Fruit fly (Drosophila melanogaster) whole organism, wandering third instar larva: Measurements from ENCODE around the gene CG31221.

Experiments used
- Abd-B ChIP-seq: fragments of >200 bp; optimal IDR thresholded peaks from 2 replicates; lab custom pipeline; 2017; ENCODE audit warnings: missing biosample characterization, missing genetic modification characterization
- CG32264 ChIP-seq: fragments of 200-800 bp; sonication (Bioruptor generic); optimal IDR thresholded peaks from 2 replicates; lab custom pipeline; 2016; ENCODE audit warnings: missing biosample characterization, missing genetic modification characterization
- CG9705 ChIP-seq: fragments of 200-800 bp; sonication (Bioruptor generic); optimal IDR thresholded peaks from 2 replicates; lab custom pipeline; 2018; ENCODE audit warnings: missing biosample characterization, mild to moderate bottlenecking, missing genetic modification characterization
- CrebA ChIP-seq: fragments of 200-800 bp; sonication (Bioruptor generic); optimal IDR thresholded peaks from 2 replicates; lab custom pipeline; 2016; ENCODE audit warnings: missing biosample characterization, mild to moderate bottlenecking, missing genetic modification characterization, borderline replicate concordance
- Dfd ChIP-seq: fragments of >200 bp; optimal IDR thresholded peaks from 2 replicates; lab custom pipeline; 2017; ENCODE audit warnings: missing biosample characterization, missing genetic modification characterization
- Dif ChIP-seq: fragments of 200-275, 200-300 bp; sonication (Bioruptor generic); optimal IDR thresholded peaks from 2 replicates; lab custom pipeline; 2018; ENCODE audit warnings: missing biosample characterization, missing genetic modification characterization; ENCODE audit not compliant: partially characterized antibody
- GATAd ChIP-seq: sonication (Bioruptor generic); optimal IDR thresholded peaks from 2 replicates; lab custom pipeline; 2016; ENCODE audit warnings: missing biosample characterization, missing genetic modification characterization
- HLH106 ChIP-seq: fragments of 200-800 bp; optimal IDR thresholded peaks from 3 replicates; lab custom pipeline; 2019; ENCODE audit warnings: missing biosample characterization, mild to moderate bottlenecking, missing genetic modification characterization, moderate library complexity
- Hnf4 ChIP-seq: fragments of 200-800 bp; sonication (Bioruptor generic); optimal IDR thresholded peaks from 2 replicates; lab custom pipeline; 2016; ENCODE audit warnings: missing biosample characterization, mild to moderate bottlenecking, missing genetic modification characterization
- Hr83 ChIP-seq: fragments of 200-300 bp; sonication (Bioruptor generic); optimal IDR thresholded peaks from 2 replicates; lab custom pipeline; 2016; ENCODE audit warnings: missing biosample characterization, mild to moderate bottlenecking, missing genetic modification characterization, moderate library complexity; ENCODE audit not compliant: poor library complexity, severe bottlenecking
- Jra ChIP-seq: sonication (Bioruptor generic); optimal IDR thresholded peaks from 2 replicates; lab custom pipeline; 2016; ENCODE audit warnings: missing biosample characterization, missing genetic modification characterization
- Myc ChIP-seq: fragments of >200 bp; optimal IDR thresholded peaks from 2 replicates; lab custom pipeline; 2017
- N ChIP-seq: fragments of >200 bp; optimal IDR thresholded peaks from 2 replicates; lab custom pipeline; 2018; ENCODE audit warnings: missing biosample characterization, missing external identifiers, missing genetic modification characterization
- OdsH ChIP-seq: fragments of 200-800 bp; sonication (Bioruptor generic); optimal IDR thresholded peaks from 2 replicates; lab custom pipeline; 2016; ENCODE audit warnings: missing biosample characterization, mild to moderate bottlenecking, missing genetic modification characterization
- Rel ChIP-seq, 2 experiments: fragments of 200-800 bp; sonication (Bioruptor generic) in 1 of 2; optimal IDR thresholded peaks; 2 replicates in 1 of 2; 3 replicates in 1 of 2; lab custom pipeline; 2016 to 2019; ENCODE audit warnings: mild to moderate bottlenecking in 2 of 2, missing biosample characterization in 2 of 2, missing genetic modification characterization in 2 of 2, moderate library complexity in 1 of 2
- Vsx2 ChIP-seq: fragments of 200-300, 225-300 bp; sonication (Bioruptor generic); optimal IDR thresholded peaks from 2 replicates; lab custom pipeline; 2018; ENCODE audit warnings: missing biosample characterization, missing genetic modification characterization; ENCODE audit not compliant: partially characterized antibody
- br ChIP-seq: fragments of 200-800 bp; sonication (Bioruptor generic); optimal IDR thresholded peaks from 2 replicates; lab custom pipeline; 2016; ENCODE audit warnings: missing biosample characterization, missing genetic modification characterization
- brk ChIP-seq: fragments of 200-800 bp; sonication (Bioruptor generic); optimal IDR thresholded peaks from 2 replicates; lab custom pipeline; 2016; ENCODE audit warnings: missing biosample characterization, mild to moderate bottlenecking, missing genetic modification characterization
- dl ChIP-seq, 2 experiments: fragments of 175-275, 200-275 bp in 1 of 2; fragments of 200-275 bp in 1 of 2; sonication (Bioruptor generic); optimal IDR thresholded peaks; lab custom pipeline; 2018; ENCODE audit warnings: mild to moderate bottlenecking in 2 of 2, missing biosample characterization in 2 of 2, missing genetic modification characterization in 2 of 2, moderate library complexity in 2 of 2; ENCODE audit not compliant: partially characterized antibody in 2 of 2, insufficient read depth in 1 of 2
- dmrt93B ChIP-seq: fragments of 200-800 bp; sonication (Bioruptor generic); optimal IDR thresholded peaks from 2 replicates; lab custom pipeline; 2018; ENCODE audit warnings: missing biosample characterization, mild to moderate bottlenecking, missing genetic modification characterization
- dsf ChIP-seq: sonication (Bioruptor generic); optimal IDR thresholded peaks from 2 replicates; lab custom pipeline; 2016; ENCODE audit warnings: missing biosample characterization, missing genetic modification characterization, borderline replicate concordance
- ey ChIP-seq: fragments of 200-800 bp; sonication (Bioruptor generic); optimal IDR thresholded peaks from 2 replicates; lab custom pipeline; 2016; ENCODE audit warnings: missing biosample characterization, missing genetic modification characterization
- foxo ChIP-seq, 2 experiments: fragments of 200-800 bp; sonication (Bioruptor generic); optimal IDR thresholded peaks; 2 replicates in 1 of 2; 3 replicates in 1 of 2; lab custom pipeline; 2016 to 2017; ENCODE audit warnings: missing biosample characterization in 2 of 2, missing genetic modification characterization in 2 of 2
- fru ChIP-seq: fragments of 200-800 bp; sonication (Bioruptor generic); optimal IDR thresholded peaks from 3 replicates; lab custom pipeline; 2016; ENCODE audit warnings: missing biosample characterization, mild to moderate bottlenecking, missing genetic modification characterization
- h ChIP-seq: fragments of 200-800 bp; sonication (Bioruptor generic); optimal IDR thresholded peaks from 3 replicates; lab custom pipeline; 2016; ENCODE audit warnings: missing biosample characterization, mild to moderate bottlenecking, missing genetic modification characterization
- jim ChIP-seq: fragments of 175-275, 200-325 bp; sonication (Bioruptor generic); optimal IDR thresholded peaks from 2 replicates; lab custom pipeline; 2016; ENCODE audit warnings: missing biosample characterization, mild to moderate bottlenecking, missing genetic modification characterization
- lola ChIP-seq: fragments of >200 bp; optimal IDR thresholded peaks from 2 replicates; lab custom pipeline; 2017; ENCODE audit warnings: missing biosample characterization, missing genetic modification characterization
- pan ChIP-seq: fragments of >200 bp; optimal IDR thresholded peaks from 2 replicates; lab custom pipeline; 2017
- rgr ChIP-seq: fragments of 200-800 bp; sonication (Bioruptor generic); optimal IDR thresholded peaks from 3 replicates; lab custom pipeline; 2016; ENCODE audit warnings: missing biosample characterization, mild to moderate bottlenecking, missing genetic modification characterization
- sage ChIP-seq: fragments of 200-800 bp; sonication (Bioruptor generic); optimal IDR thresholded peaks from 2 replicates; lab custom pipeline; 2016; ENCODE audit warnings: missing biosample characterization, mild to moderate bottlenecking, missing genetic modification characterization
- sv ChIP-seq: fragments of 200-800 bp; sonication (Bioruptor generic); optimal IDR thresholded peaks from 3 replicates; lab custom pipeline; 2016; ENCODE audit warnings: missing biosample characterization, missing genetic modification characterization
- tai ChIP-seq: sonication (Bioruptor generic); optimal IDR thresholded peaks from 2 replicates; lab custom pipeline; 2016; ENCODE audit warnings: missing biosample characterization, missing genetic modification characterization
- usp ChIP-seq: fragments of >200 bp; optimal IDR thresholded peaks from 2 replicates; lab custom pipeline; 2017; ENCODE audit warnings: missing biosample characterization, missing genetic modification characterization
- woc ChIP-seq: sonication (Bioruptor generic); optimal IDR thresholded peaks from 2 replicates; lab custom pipeline; 2016; ENCODE audit warnings: missing biosample characterization, mild to moderate bottlenecking, missing genetic modification characterization

Gene CG31221

DNA sequence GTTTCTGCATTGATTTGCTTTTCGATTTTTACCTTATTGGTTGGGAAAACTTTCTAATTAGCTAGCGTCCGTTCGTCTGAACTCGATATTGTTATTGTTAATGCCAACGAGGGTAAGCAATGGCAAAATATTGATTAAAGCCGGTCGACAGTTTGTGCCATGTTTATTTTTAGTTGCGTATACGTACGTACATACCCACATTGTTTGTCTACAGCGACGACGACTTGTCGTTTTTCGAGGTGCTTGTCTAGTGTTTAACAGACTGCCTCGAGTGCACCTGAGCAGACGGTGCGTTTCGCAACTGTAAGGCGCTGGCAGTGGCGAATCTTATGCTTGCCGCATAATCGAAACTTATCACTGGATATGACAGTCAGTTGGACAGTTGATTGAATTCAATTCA is 55.0 kb downstream of the CG31221 start:
- TF ChIP-seq CG32264 (GFP tag; lab: Kevin White, UChicago) = no peak
- no peak for TF ChIP-seq CrebA (GFP tag; lab: Kevin White, UChicago)
- TF ChIP-seq pan (lab: Kevin White, UChicago) = no peak
- TF ChIP-seq ey = no peak
- no peak for TF ChIP-seq Hnf4 (GFP tag; lab: Kevin White, UChicago)
- TF ChIP-seq Jra = no peak
- TF ChIP-seq Rel (GFP tag; optimal IDR thresholded peaks at IDR 0.05; lab: Kevin White, UChicago) = no peak
- no peak for TF ChIP-seq Rel (tag; optimal IDR thresholded peaks at IDR 0.05; lab: Kevin White, UChicago)
- TF ChIP-seq fru (GFP tag; lab: Kevin White, UChicago) = no peak
- TF ChIP-seq jim (GFP tag; lab: Kevin White, UChicago) = no peak
- no peak for TF ChIP-seq rgr
- no peak for TF ChIP-seq dl (GFP tag; optimal IDR thresholded peaks at IDR 0.05; lab: Kevin White, UChicago; ENCODE audit: insufficient read depth in 1 of 2, partially characterized antibody in 2 of 2)
- TF ChIP-seq Abd-B (GFP tag; lab: Kevin White, UChicago) = no peak
- no peak for TF ChIP-seq CG9705 (GFP tag; lab: Kevin White, UChicago)
- TF ChIP-seq sv (GFP tag; lab: Kevin White, UChicago) = no peak
- TF ChIP-seq usp = no peak

DNA sequence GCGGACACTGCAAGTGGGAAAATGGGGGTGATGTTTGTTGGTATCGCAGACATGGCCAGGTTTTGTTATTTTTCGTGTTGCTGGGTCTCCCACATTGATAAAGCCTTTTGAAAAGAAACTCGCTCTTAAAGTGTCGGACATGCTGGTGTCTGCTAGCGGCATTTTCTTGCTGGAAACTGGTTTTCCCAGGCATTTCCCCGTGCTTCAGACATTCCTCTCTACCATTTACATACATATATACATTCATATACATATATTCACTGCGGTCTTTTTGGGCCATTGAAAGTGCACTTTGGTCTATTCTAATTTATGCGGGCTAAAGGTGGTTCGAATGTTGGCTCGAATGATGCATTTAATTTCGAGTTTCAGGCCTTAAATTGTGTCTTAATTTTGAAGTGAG is 58.1 kb downstream of the CG31221 start:
- TF ChIP-seq Abd-B (GFP tag; lab: Kevin White, UChicago) (no peak), woc (no peak), pan (lab: Kevin White, UChicago) (no peak), sv (GFP tag; lab: Kevin White, UChicago) (no peak), ey (no peak), GATAd (GFP tag; lab: Kevin White, UChicago) (no peak), CrebA (GFP tag; lab: Kevin White, UChicago) (no peak), usp (no peak)

DNA sequence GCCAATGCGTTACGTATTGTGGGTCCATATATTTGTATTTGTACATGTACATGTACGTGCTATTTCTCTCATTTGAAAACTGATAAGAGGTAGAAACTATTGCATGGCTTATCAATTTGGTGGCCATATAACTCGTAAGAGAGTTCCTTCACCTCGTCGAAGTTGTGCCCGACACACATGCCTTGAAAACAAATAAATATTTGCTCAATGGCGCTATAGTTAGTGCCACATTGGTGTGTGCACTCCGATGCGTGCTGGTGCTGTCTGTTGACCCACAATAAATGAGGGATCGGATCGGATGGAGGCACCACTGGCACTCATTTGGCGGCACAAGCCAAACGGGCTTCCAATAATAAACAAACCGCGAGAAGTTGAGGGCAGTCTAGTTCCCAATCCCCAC is 59.7 kb downstream of the CG31221 start:
- TF ChIP-seq Dif (GFP tag; lab: Kevin White, UChicago) = no peak
- TF ChIP-seq fru (GFP tag; lab: Kevin White, UChicago) = no peak
- TF ChIP-seq Myc = no peak
- TF ChIP-seq GATAd (GFP tag; lab: Kevin White, UChicago) = no peak
- no peak for TF ChIP-seq HLH106 (tag; lab: Kevin White, UChicago)
- no peak for TF ChIP-seq lola
- no peak for TF ChIP-seq rgr
- no peak for TF ChIP-seq usp
- TF ChIP-seq Hr83 (GFP tag; lab: Kevin White, UChicago) = no peak
- no peak for TF ChIP-seq brk (GFP tag; lab: Kevin White, UChicago)
- TF ChIP-seq dl (GFP tag; optimal IDR thresholded peaks at IDR 0.05; lab: Kevin White, UChicago; ENCODE audit: insufficient read depth in 1 of 2, partially characterized antibody in 2 of 2) = no peak
- no peak for TF ChIP-seq CG32264 (GFP tag; lab: Kevin White, UChicago)
- no peak for TF ChIP-seq pan (lab: Kevin White, UChicago)
- TF ChIP-seq Dfd = no peak
- TF ChIP-seq Jra = no peak
- TF ChIP-seq Vsx2 (GFP tag; lab: Kevin White, UChicago) = no peak
- no peak for TF ChIP-seq dmrt93B
- no peak for TF ChIP-seq CrebA (GFP tag; lab: Kevin White, UChicago)
- no peak for TF ChIP-seq woc
- no peak for TF ChIP-seq tai (GFP tag; lab: Kevin White, UChicago)

DNA sequence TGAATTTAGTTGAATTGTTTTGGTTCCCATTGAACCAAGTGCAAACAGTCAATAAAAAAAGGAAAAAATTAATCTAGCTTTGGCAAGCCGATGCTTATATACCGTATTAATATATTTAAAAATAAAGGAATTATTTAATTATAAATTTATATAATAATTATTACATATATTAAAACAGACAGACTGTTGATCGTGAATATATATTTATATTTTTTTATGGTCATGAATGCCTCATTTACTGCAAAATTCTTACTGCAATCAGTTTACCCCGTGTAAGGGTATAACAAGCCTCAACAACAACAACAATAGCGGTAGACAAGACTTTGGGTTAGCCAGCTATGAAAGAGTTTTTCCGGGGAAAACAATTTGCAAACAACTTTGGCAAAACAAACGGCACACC is 61.6 kb downstream of the CG31221 start:
- TF ChIP-seq jim (GFP tag; lab: Kevin White, UChicago) (no peak), foxo (GFP tag; optimal IDR thresholded peaks at IDR 0.05; lab: Kevin White, UChicago) (no peak), Rel (GFP tag; optimal IDR thresholded peaks at IDR 0.05; lab: Kevin White, UChicago) (no peak), Rel (tag; optimal IDR thresholded peaks at IDR 0.05; lab: Kevin White, UChicago) (no peak), HLH106 (tag; lab: Kevin White, UChicago) (no peak), CG32264 (GFP tag; lab: Kevin White, UChicago) (no peak), br (GFP tag; lab: Kevin White, UChicago) (no peak), lola (no peak), dl (GFP tag; optimal IDR thresholded peaks at IDR 0.05; lab: Kevin White, UChicago; ENCODE audit: insufficient read depth in 1 of 2, partially characterized antibody in 2 of 2) (no peak)

DNA sequence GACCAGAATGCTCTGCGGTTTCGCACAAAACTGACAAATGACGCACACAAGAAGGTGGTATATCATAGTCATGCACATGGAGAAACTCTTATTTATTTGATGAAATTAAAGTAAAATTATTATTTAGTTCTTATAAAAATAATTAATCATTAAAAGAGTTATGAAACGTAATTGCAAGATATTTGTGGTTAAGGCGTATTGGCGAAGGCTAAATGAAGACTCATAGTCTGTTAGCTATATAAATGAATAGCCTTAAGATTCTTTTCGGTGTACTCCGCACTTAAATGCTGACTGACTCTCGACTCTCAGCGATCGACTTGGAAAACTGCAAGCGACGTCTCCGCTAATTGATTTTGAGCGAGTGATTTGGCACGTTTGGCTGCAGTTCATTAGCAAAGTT is 64.0 kb downstream of the CG31221 start:
- TF ChIP-seq ey (no peak), GATAd (GFP tag; lab: Kevin White, UChicago) (no peak), OdsH (no peak), sage (no peak), Hr83 (GFP tag; lab: Kevin White, UChicago) (no peak), dsf (GFP tag; lab: Kevin White, UChicago) (no peak), Rel (GFP tag; optimal IDR thresholded peaks at IDR 0.05; lab: Kevin White, UChicago) (no peak), Rel (tag; optimal IDR thresholded peaks at IDR 0.05; lab: Kevin White, UChicago) (no peak), Dif (GFP tag; lab: Kevin White, UChicago) (no peak), dmrt93B (no peak), fru (GFP tag; lab: Kevin White, UChicago) (no peak), br (GFP tag; lab: Kevin White, UChicago) (no peak), rgr (no peak), Vsx2 (GFP tag; lab: Kevin White, UChicago) (no peak), N (GFP tag; lab: Kevin White, UChicago) (no peak), h (GFP tag; lab: Kevin White, UChicago) (no peak), Jra (no peak)
